Worm (Caenorhabditis elegans) whole organism, L1 larva: ENCODE measurements around the gene ctg-2.

Experiments used
- C04F5.9 ChIP-seq: sonication (generic microtip); optimal IDR thresholded peaks from 2 replicates; lab custom pipeline; 2016; ENCODE audit warnings: missing genetic modification characterization, missing compliant biosample characterization
- C16A3.4 ChIP-seq: fragments of 150-350 bp; optimal IDR thresholded peaks from 2 replicates; lab custom pipeline; 2014; ENCODE audit warnings: missing biosample characterization, missing genetic modification characterization
- C34B4.2 ChIP-seq: sonication (generic microtip); optimal IDR thresholded peaks from 2 replicates; lab custom pipeline; 2017; ENCODE audit warnings: mild to moderate bottlenecking, missing genetic modification characterization, missing compliant biosample characterization
- F16B12.6 ChIP-seq: fragments of 150-350 bp; optimal IDR thresholded peaks from 2 replicates; lab custom pipeline; 2014; ENCODE audit warnings: missing biosample characterization, missing genetic modification characterization
- Y116A8C.19 ChIP-seq: sonication (generic microtip); optimal IDR thresholded peaks from 2 replicates; lab custom pipeline; 2016; ENCODE audit warnings: missing compliant biosample characterization, missing genetic modification characterization, borderline replicate concordance
- aha-1 ChIP-seq: fragments of 150-350 bp; optimal IDR thresholded peaks from 2 replicates; lab custom pipeline; 2014; ENCODE audit warnings: missing biosample characterization, missing genetic modification characterization
- aly-2 ChIP-seq: fragments of 150-350 bp; optimal IDR thresholded peaks from 2 replicates; lab custom pipeline; 2014; ENCODE audit warnings: missing biosample characterization, missing genetic modification characterization
- ama-1 ChIP-seq: fragments of 150-350 bp; optimal IDR thresholded peaks from 2 replicates; lab custom pipeline; 2014
- blmp-1 ChIP-seq: fragments of 150-350 bp; optimal IDR thresholded peaks from 2 replicates; lab custom pipeline; 2014; ENCODE audit warnings: missing biosample characterization, missing genetic modification characterization
- ceh-8 ChIP-seq: fragments of 200-800 bp; sonication (Bioruptor generic); optimal IDR thresholded peaks from 2 replicates; lab custom pipeline; 2018; ENCODE audit warnings: mild to moderate bottlenecking, missing genetic modification characterization, moderate library complexity, missing compliant biosample characterization
- ceh-82 ChIP-seq, 3 experiments: fragments of 150-350 bp in 1 of 3; sonication (generic microtip) in 2 of 3; optimal IDR thresholded peaks; 2 replicates each; lab custom pipeline; 2014 to 2017; ENCODE audit warnings: missing biosample characterization in 3 of 3, missing genetic modification characterization in 3 of 3
- ceh-88 ChIP-seq: fragments of 200-800 bp; sonication (Bioruptor generic); IDR thresholded peaks from 2 replicates; pipeline ENCODE4 v1.3.6; 2022; ENCODE audit warnings: missing genetic modification characterization, missing compliant biosample characterization
- ces-1 ChIP-seq: fragments of 150-350 bp; optimal IDR thresholded peaks from 2 replicates; lab custom pipeline; 2014; ENCODE audit warnings: missing biosample characterization, missing genetic modification reagents, missing genetic modification characterization
- dsc-1 ChIP-seq: sonication (generic microtip); optimal IDR thresholded peaks from 2 replicates; lab custom pipeline; 2016; ENCODE audit warnings: mild to moderate bottlenecking, missing genetic modification characterization, missing compliant biosample characterization
- efl-1 ChIP-seq, 4 experiments: fragments of 150-350 bp; optimal IDR thresholded peaks in 3 of 4; peaks in 1 of 4; 1 replicate in 1 of 4; 2 replicates in 3 of 4; lab custom pipeline; 2014; ENCODE audit warnings: missing biosample characterization in 2 of 4, missing genetic modification characterization in 2 of 4, missing genetic modification reagents in 2 of 4
- efl-3 ChIP-seq: fragments of 200-800 bp; sonication (Bioruptor generic); optimal IDR thresholded peaks from 2 replicates; lab custom pipeline; 2018; ENCODE audit warnings: mild to moderate bottlenecking, missing genetic modification characterization, missing compliant biosample characterization
- egl-27 ChIP-seq, 2 experiments: fragments of 150-350 bp in 1 of 2; sonication (generic microtip); optimal IDR thresholded peaks; 3 replicates each; lab custom pipeline; 2017 to 2018; ENCODE audit warnings: missing biosample characterization in 2 of 2, missing genetic modification characterization in 2 of 2, missing genetic modification reagents in 2 of 2
- elt-2 ChIP-seq: sonication (generic microtip); optimal IDR thresholded peaks from 2 replicates; lab custom pipeline; 2016; ENCODE audit warnings: missing genetic modification characterization, mild to moderate bottlenecking, inconsistent platforms, missing compliant biosample characterization, missing genetic modification reagents
- ets-5 ChIP-seq: fragments of 200-800 bp; sonication (Bioruptor generic); IDR thresholded peaks from 2 replicates; pipeline ENCODE4 v1.3.6; 2022; ENCODE audit warnings: missing genetic modification characterization, missing compliant biosample characterization
- fkh-4 ChIP-seq: sonication (generic microtip); optimal IDR thresholded peaks from 2 replicates; lab custom pipeline; 2016; ENCODE audit warnings: missing compliant biosample characterization, missing genetic modification characterization, borderline replicate concordance
- fkh-8 ChIP-seq: sonication (generic microtip); optimal IDR thresholded peaks from 2 replicates; lab custom pipeline; 2016; ENCODE audit warnings: mild to moderate bottlenecking, missing genetic modification characterization, missing compliant biosample characterization
- fos-1 ChIP-seq: fragments of 150-350 bp; optimal IDR thresholded peaks from 2 replicates; lab custom pipeline; 2014; ENCODE audit warnings: missing biosample characterization, missing genetic modification characterization
- hlh-17 ChIP-seq: fragments of 200-800 bp; sonication (Bioruptor generic); optimal IDR thresholded peaks from 2 replicates; lab custom pipeline; 2018; ENCODE audit warnings: missing genetic modification characterization, mild to moderate bottlenecking, missing compliant biosample characterization, moderate library complexity, borderline replicate concordance
- hpl-2 ChIP-seq: fragments of 150-350 bp; optimal IDR thresholded peaks from 2 replicates; lab custom pipeline; 2014; ENCODE audit warnings: missing biosample characterization, missing genetic modification reagents, missing genetic modification characterization
- lin-13 ChIP-seq: fragments of 150-350 bp; optimal IDR thresholded peaks from 2 replicates; lab custom pipeline; 2014; ENCODE audit warnings: missing biosample characterization, missing genetic modification reagents, missing genetic modification characterization
- lin-15B ChIP-seq: fragments of 150-350 bp; sonication (generic microtip); optimal IDR thresholded peaks from 3 replicates; lab custom pipeline; 2014; ENCODE audit warnings: missing biosample characterization, missing genetic modification characterization
- lin-35 ChIP-seq, 2 experiments: fragments of 150-350 bp; optimal IDR thresholded peaks; 2 replicates each; lab custom pipeline; 2014; ENCODE audit warnings: missing biosample characterization in 2 of 2, missing genetic modification characterization in 2 of 2, missing genetic modification reagents in 2 of 2
- lin-39 ChIP-seq: fragments of 150-350 bp; optimal IDR thresholded peaks from 2 replicates; lab custom pipeline; 2014; ENCODE audit warnings: missing biosample characterization, missing genetic modification reagents, missing genetic modification characterization
- lir-3 ChIP-seq: sonication (generic microtip); optimal IDR thresholded peaks from 2 replicates; lab custom pipeline; 2016; ENCODE audit warnings: mild to moderate bottlenecking, missing genetic modification characterization, moderate library complexity, missing compliant biosample characterization; ENCODE audit not compliant: poor library complexity
- mdl-1 ChIP-seq, 2 experiments: fragments of 150-350 bp; optimal IDR thresholded peaks; 2 replicates each; lab custom pipeline; 2014 to 2017; ENCODE audit warnings: missing biosample characterization in 2 of 2, missing genetic modification characterization in 2 of 2, inconsistent platforms in 1 of 2
- mef-2 ChIP-seq: fragments of 150-350 bp; optimal IDR thresholded peaks from 2 replicates; lab custom pipeline; 2014; ENCODE audit warnings: missing biosample characterization, missing genetic modification characterization
- nhr-12 ChIP-seq: sonication (generic microtip); optimal IDR thresholded peaks from 2 replicates; lab custom pipeline; 2017; ENCODE audit warnings: missing biosample characterization, missing genetic modification characterization
- nhr-19 ChIP-seq: fragments of 200-800 bp; sonication (Bioruptor generic); conservative IDR thresholded peaks from 2 replicates; pipeline ENCODE4 v1.3.6; 2022; ENCODE audit warnings: missing genetic modification characterization, missing compliant biosample characterization
- nhr-20 ChIP-seq: sonication (generic microtip); optimal IDR thresholded peaks from 2 replicates; lab custom pipeline; 2016; ENCODE audit warnings: mild to moderate bottlenecking, missing genetic modification characterization, missing compliant biosample characterization
- nhr-237 ChIP-seq: fragments of 150-350 bp; optimal IDR thresholded peaks from 2 replicates; lab custom pipeline; 2014; ENCODE audit warnings: missing biosample characterization, missing genetic modification characterization
- nhr-47 ChIP-seq: sonication (generic microtip); optimal IDR thresholded peaks from 2 replicates; lab custom pipeline; 2016; ENCODE audit warnings: mild to moderate bottlenecking, missing genetic modification characterization, moderate library complexity, missing compliant biosample characterization
- nhr-71 ChIP-seq: sonication (generic microtip); optimal IDR thresholded peaks from 2 replicates; lab custom pipeline; 2016; ENCODE audit warnings: mild to moderate bottlenecking, missing genetic modification characterization, moderate library complexity, missing compliant biosample characterization
- nhr-84 ChIP-seq: sonication (generic microtip); optimal IDR thresholded peaks from 2 replicates; lab custom pipeline; 2017; ENCODE audit warnings: missing biosample characterization, missing genetic modification characterization
- nhr-85 ChIP-seq: sonication (generic microtip); peaks from one replicate; lab custom pipeline; 2016; ENCODE audit warnings: missing genetic modification characterization, inconsistent platforms, missing compliant biosample characterization
- pax-3 ChIP-seq: fragments of 200-800 bp; sonication (Bioruptor generic); optimal IDR thresholded peaks from 2 replicates; lab custom pipeline; 2018; ENCODE audit warnings: mild to moderate bottlenecking, missing genetic modification characterization, moderate library complexity, missing compliant biosample characterization
- pqm-1 ChIP-seq: sonication (generic microtip); optimal IDR thresholded peaks from 3 replicates; lab custom pipeline; 2017; ENCODE audit warnings: missing biosample characterization, missing genetic modification characterization
- skn-1 ChIP-seq: fragments of 150-350 bp; optimal IDR thresholded peaks from 2 replicates; lab custom pipeline; 2014; ENCODE audit warnings: missing biosample characterization, missing genetic modification characterization
- sox-4 ChIP-seq: sonication (generic microtip); optimal IDR thresholded peaks from 2 replicates; lab custom pipeline; 2016; ENCODE audit warnings: missing genetic modification characterization, missing compliant biosample characterization
- tbx-2 ChIP-seq: sonication (generic microtip); optimal IDR thresholded peaks from 2 replicates; lab custom pipeline; 2016; ENCODE audit warnings: missing genetic modification characterization, missing compliant biosample characterization
- unc-130 ChIP-seq: fragments of 150-350 bp; optimal IDR thresholded peaks from 2 replicates; lab custom pipeline; 2017; ENCODE audit warnings: missing biosample characterization, missing genetic modification characterization, inconsistent platforms
- unc-30 ChIP-seq: sonication (generic microtip); optimal IDR thresholded peaks from 2 replicates; lab custom pipeline; 2017; ENCODE audit warnings: missing biosample characterization, missing genetic modification characterization
- unc-62 ChIP-seq: fragments of 150-350 bp; optimal IDR thresholded peaks from 2 replicates; lab custom pipeline; 2014; ENCODE audit warnings: missing biosample characterization, missing genetic modification reagents, missing genetic modification characterization
- unc-98 ChIP-seq: fragments of 200-800 bp; sonication (Bioruptor generic); IDR thresholded peaks from 2 replicates; pipeline ENCODE4 v1.3.6; 2022; ENCODE audit warnings: missing genetic modification characterization, missing compliant biosample characterization
- vab-15 ChIP-seq: sonication (generic microtip); optimal IDR thresholded peaks from 2 replicates; lab custom pipeline; 2017; ENCODE audit warnings: missing genotype, mild to moderate bottlenecking, missing genetic modification characterization, missing compliant biosample characterization
- zag-1 ChIP-seq: fragments of 150-350 bp; optimal IDR thresholded peaks from 2 replicates; lab custom pipeline; 2014; ENCODE audit warnings: missing biosample characterization, missing genetic modification characterization
- zip-4 ChIP-seq: fragments of 200-800 bp; sonication (Bioruptor generic); optimal IDR thresholded peaks from 2 replicates; lab custom pipeline; 2018; ENCODE audit warnings: mild to moderate bottlenecking, missing genetic modification characterization, moderate library complexity, missing compliant biosample characterization
- ztf-11 ChIP-seq, 2 experiments: sonication (generic microtip); optimal IDR thresholded peaks; 2 replicates each; lab custom pipeline; 2016 to 2017; ENCODE audit warnings: missing genetic modification characterization in 2 of 2, missing biosample characterization in 1 of 2, missing compliant biosample characterization in 1 of 2
- ztf-4 ChIP-seq: fragments of 150-350 bp; optimal IDR thresholded peaks from 2 replicates; lab custom pipeline; 2014; ENCODE audit warnings: missing biosample characterization, missing genetic modification characterization

The ctg-2 gene

ce11 chrII:8561227-8561626 lies 46.4 kb downstream of the ctg-2 start, which contains the start of gene iff-2:
Gene iff-2, minus strand, starts transcription at chrII:8561367.
- TF ChIP-seq C04F5.9 (peak; percentile 98), F16B12.6 (tag; lab: Kevin White, UChicago) (peak; percentile 85), lin-15B (peak; percentile 100), nhr-85 (tag; lab: Kevin White, UChicago) (peak; percentile 100), nhr-20 (peak; percentile 100), Y116A8C.19 (tag; lab: Kevin White, UChicago) (no peak), dsc-1 (tag; lab: Kevin White, UChicago) (peak; percentile 99), pqm-1 (tag; lab: Kevin White, UChicago) (peak; percentile 54), nhr-237 (tag; lab: Kevin White, UChicago) (peak; percentile 99), mef-2 (tag; lab: Kevin White, UChicago) (peak; percentile 97), ceh-88 (GFP tag; lab: Robert Waterston, UW) (peak; percentile 97), lin-13 (GFP tag; lab: Kevin White, UChicago) (peak; percentile 100), mdl-1 (tag; optimal IDR thresholded peaks at IDR 0.05; lab: Kevin White, UChicago) (peak; percentile 90 to 100), aly-2 (tag; lab: Kevin White, UChicago) (peak; percentile 93), C34B4.2 (tag; lab: Kevin White, UChicago) (peak; percentile 65), efl-3 (peak; percentile 77), unc-98 (GFP tag; lab: Robert Waterston, UW) (peak; percentile 83; the same call in 1 of the 2 replicates), lir-3 (peak; percentile 95), elt-2 (tag; lab: Kevin White, UChicago) (peak; percentile 94), ama-1 (peak; percentile 91), skn-1 (tag; lab: Kevin White, UChicago) (peak; percentile 98), fkh-8 (peak; percentile 100), unc-130 (tag; lab: Kevin White, UChicago) (peak; percentile 99), fos-1 (tag; lab: Kevin White, UChicago) (peak; percentile 97), nhr-47 (tag; lab: Kevin White, UChicago) (peak; percentile 99), nhr-71 (tag; lab: Kevin White, UChicago) (peak; percentile 100), nhr-19 (GFP tag; lab: Robert Waterston, UW) (peak; percentile 99), blmp-1 (peak; percentile 97), lin-35 (GFP tag; optimal IDR thresholded peaks at IDR 0.05; lab: Kevin White, UChicago) (peak; percentile 97 to 99), hpl-2 (peak; percentile 99), nhr-84 (no peak), fkh-4 (tag; lab: Kevin White, UChicago) (peak; percentile 71), ceh-82 (tag; optimal IDR thresholded peaks at IDR 0.05; lab: Kevin White, UChicago) (peak; percentile 99), pax-3 (tag; lab: Kevin White, UChicago) (peak; percentile 98), C16A3.4 (tag; lab: Kevin White, UChicago) (peak; percentile 100), vab-15 (tag; lab: Kevin White, UChicago) (peak; percentile 99), zag-1 (tag; lab: Kevin White, UChicago) (peak; percentile 69), ets-5 (GFP tag; lab: Robert Waterston, UW) (0 out of 2 replicates have a peak, but pooled peaks have one; percentile 14), sox-4 (tag; lab: Kevin White, UChicago) (peak; percentile 95), unc-62 (GFP tag; lab: Kevin White, UChicago) (peak; percentile 86), nhr-12 (tag; lab: Kevin White, UChicago) (no peak), lin-39 (tag; lab: Kevin White, UChicago) (peak; percentile 93), egl-27 (tag; optimal IDR thresholded peaks at IDR 0.05; lab: Kevin White, UChicago) (peak; percentile 90 to 96), ztf-4 (peak; percentile 99), ces-1 (GFP tag; lab: Kevin White, UChicago) (no peak), unc-30 (no peak), hlh-17 (GFP tag; lab: Kevin White, UChicago) (no peak), efl-1 (optimal IDR thresholded peaks at IDR 0.05; lab: Kevin White, UChicago) (peak; percentile 98), efl-1 (GFP tag; optimal IDR thresholded peaks at IDR 0.05 in 1 of 2; lab: Kevin White, UChicago) (peak; percentile 91 to 100), aha-1 (peak; percentile 98), zip-4 (GFP tag; lab: Kevin White, UChicago) (peak; percentile 91), ztf-11 (tag; optimal IDR thresholded peaks at IDR 0.05; lab: Kevin White, UChicago) (peak in 1 of 2 experiments; percentile 96), tbx-2 (tag; lab: Kevin White, UChicago) (peak; percentile 99), ceh-8 (GFP tag; lab: Kevin White, UChicago) (peak; percentile 95)
